Worm (Caenorhabditis elegans) whole organism, young adult: ENCODE measurements around the gene Y37H2A.11.

Source experiments
- B0035.1 ChIP-seq: sonication (generic microtip); optimal IDR thresholded peaks from 2 replicates; lab custom pipeline; 2016; ENCODE audit warnings: missing genetic modification characterization, mild to moderate bottlenecking, missing compliant biosample characterization, missing genotype, missing genetic modification reagents
- B0336.3 ChIP-seq: fragments of 200-800 bp; sonication (Bioruptor generic); IDR thresholded peaks from 2 replicates; pipeline ENCODE4 v1.3.6; 2022; ENCODE audit warnings: missing genetic modification characterization, missing compliant biosample characterization
- F22D6.2 ChIP-seq: sonication (generic microtip); optimal IDR thresholded peaks from 2 replicates; lab custom pipeline; 2016; ENCODE audit warnings: mild to moderate bottlenecking, missing genetic modification characterization, missing compliant biosample characterization
- F33H1.4 ChIP-seq: fragments of 200-800 bp; sonication (Bioruptor generic); IDR thresholded peaks from 2 replicates; pipeline ENCODE4 v1.3.6; 2022; ENCODE audit warnings: missing genetic modification reagents, missing genetic modification characterization, missing compliant biosample characterization
- F49E8.2 ChIP-seq: sonication (generic microtip); optimal IDR thresholded peaks from 3 replicates; lab custom pipeline; 2017; ENCODE audit warnings: missing genetic modification characterization, mild to moderate bottlenecking, missing compliant biosample characterization, antibody characterized with exemption, moderate library complexity; ENCODE audit not compliant: insufficient read depth
- F55B11.4 ChIP-seq: sonication (generic microtip); optimal IDR thresholded peaks from 2 replicates; lab custom pipeline; 2016; ENCODE audit warnings: missing compliant biosample characterization, missing genetic modification characterization, borderline replicate concordance; ENCODE audit not compliant: insufficient read depth
- K11D2.4 ChIP-seq: fragments of 200-800 bp; sonication (Bioruptor generic); IDR thresholded peaks from 2 replicates; pipeline ENCODE4 v1.3.6; 2022; ENCODE audit warnings: missing genetic modification reagents, missing genetic modification characterization, missing compliant biosample characterization
- Y56A3A.18 ChIP-seq: fragments of 200-800 bp; sonication (Bioruptor generic); IDR thresholded peaks from 2 replicates; pipeline ENCODE4 v1.3.6; 2022; ENCODE audit warnings: missing genetic modification reagents, missing genetic modification characterization, missing compliant biosample characterization
- Y95B8A.8 ChIP-seq: fragments of 200-800 bp; sonication (Bioruptor generic); IDR thresholded peaks from 2 replicates; pipeline ENCODE4 v1.3.6; 2022; ENCODE audit warnings: missing genetic modification reagents, missing genetic modification characterization, missing compliant biosample characterization
- akir-1 ChIP-seq: fragments of 200-800 bp; sonication (Bioruptor generic); optimal IDR thresholded peaks from 2 replicates; lab custom pipeline; 2018; ENCODE audit warnings: mild to moderate bottlenecking, missing genetic modification characterization, moderate library complexity, missing compliant biosample characterization
- aptf-2 ChIP-seq: fragments of 200-800 bp; sonication (Bioruptor generic); conservative IDR thresholded peaks from 2 replicates; pipeline ENCODE4 v1.3.6; 2022; ENCODE audit warnings: missing genetic modification reagents, missing genetic modification characterization, missing compliant biosample characterization
- aptf-3 ChIP-seq: fragments of 200-800 bp; sonication (Bioruptor generic); IDR thresholded peaks from 2 replicates; pipeline ENCODE4 v1.3.6; 2022; ENCODE audit warnings: missing genetic modification characterization, missing compliant biosample characterization
- athp-1 ChIP-seq: sonication (generic microtip); optimal IDR thresholded peaks from 2 replicates; lab custom pipeline; 2017; ENCODE audit warnings: mild to moderate bottlenecking, missing genetic modification characterization, missing compliant biosample characterization
- attf-5 ChIP-seq: fragments of 200-800 bp; sonication (Bioruptor generic); optimal IDR thresholded peaks from 2 replicates; lab custom pipeline; 2018; ENCODE audit warnings: mild to moderate bottlenecking, missing genetic modification characterization, missing compliant biosample characterization
- ceh-58 ChIP-seq: fragments of 200-800 bp; sonication (Bioruptor generic); IDR thresholded peaks from 2 replicates; pipeline ENCODE4 v1.3.6; 2022; ENCODE audit warnings: missing genetic modification characterization, missing compliant biosample characterization
- dox-1 ChIP-seq: fragments of 200-800 bp; sonication (Bioruptor generic); IDR thresholded peaks from 2 replicates; pipeline ENCODE4 v1.3.6; 2022; ENCODE audit warnings: missing genetic modification reagents, missing genetic modification characterization, missing compliant biosample characterization
- dpff-1 ChIP-seq: sonication (generic microtip); optimal IDR thresholded peaks from 2 replicates; lab custom pipeline; 2017; ENCODE audit warnings: mild to moderate bottlenecking, missing genetic modification characterization, missing compliant biosample characterization
- egl-18 ChIP-seq: fragments of 200-800 bp; sonication (Bioruptor generic); IDR thresholded peaks from 2 replicates; pipeline ENCODE4 v1.3.6; 2022; ENCODE audit warnings: missing genetic modification reagents, missing genetic modification characterization, missing compliant biosample characterization
- egl-44 ChIP-seq: fragments of 200-800 bp; sonication (Bioruptor generic); IDR thresholded peaks from 2 replicates; pipeline ENCODE4 v1.3.6; 2022; ENCODE audit warnings: missing genetic modification reagents, missing genetic modification characterization, missing compliant biosample characterization
- ekl-4 ChIP-seq: fragments of 200-800 bp; sonication (Bioruptor generic); IDR thresholded peaks from 2 replicates; pipeline ENCODE4 v1.3.6; 2022; ENCODE audit warnings: missing genetic modification reagents, missing genetic modification characterization, missing compliant biosample characterization
- gei-17 ChIP-seq: fragments of 200-800 bp; sonication (Bioruptor generic); optimal IDR thresholded peaks from 2 replicates; lab custom pipeline; 2018; ENCODE audit warnings: mild to moderate bottlenecking, missing genetic modification characterization, missing compliant biosample characterization
- hlh-12 ChIP-seq: sonication (generic microtip); optimal IDR thresholded peaks from 2 replicates; lab custom pipeline; 2016; ENCODE audit warnings: missing genetic modification characterization, missing compliant biosample characterization
- hmg-1.2 ChIP-seq: fragments of 200-800 bp; sonication (Bioruptor generic); IDR thresholded peaks from 2 replicates; pipeline ENCODE4 v1.3.6; 2022; ENCODE audit warnings: missing genetic modification reagents, missing genetic modification characterization, missing compliant biosample characterization
- lin-26 ChIP-seq: fragments of 200-800 bp; sonication (Bioruptor generic); IDR thresholded peaks from 2 replicates; pipeline ENCODE4 v1.3.6; 2022; ENCODE audit warnings: missing genetic modification reagents, missing genetic modification characterization, missing compliant biosample characterization
- madf-3 ChIP-seq: fragments of 200-800 bp; sonication (Bioruptor generic); IDR thresholded peaks from 2 replicates; pipeline ENCODE4 v1.3.6; 2022; ENCODE audit warnings: missing genetic modification reagents, missing genetic modification characterization, missing compliant biosample characterization
- madf-6 ChIP-seq: fragments of 200-800 bp; sonication (Bioruptor generic); IDR thresholded peaks from 2 replicates; pipeline ENCODE4 v1.3.6; 2022; ENCODE audit warnings: missing genetic modification reagents, missing genetic modification characterization, missing compliant biosample characterization
- mel-28 ChIP-seq: sonication (generic microtip); optimal IDR thresholded peaks from 2 replicates; lab custom pipeline; 2016; ENCODE audit warnings: borderline replicate concordance, mild to moderate bottlenecking, missing genetic modification characterization, missing compliant biosample characterization
- nhr-120 ChIP-seq: fragments of 200-800 bp; sonication (Bioruptor generic); IDR thresholded peaks from 2 replicates; pipeline ENCODE4 v1.3.6; 2022; ENCODE audit warnings: missing genetic modification characterization, missing compliant biosample characterization
- nhr-179 ChIP-seq: sonication (generic microtip); optimal IDR thresholded peaks from 2 replicates; lab custom pipeline; 2016; ENCODE audit warnings: mild to moderate bottlenecking, missing genetic modification characterization, missing compliant biosample characterization
- snpc-3.4 ChIP-seq: sonication (generic microtip); optimal IDR thresholded peaks from 2 replicates; lab custom pipeline; 2017; ENCODE audit warnings: missing genetic modification characterization, mild to moderate bottlenecking, missing compliant biosample characterization, antibody characterized with exemption, moderate library complexity, missing genotype, missing genetic modification reagents
- snpc-4 ChIP-seq, 5 experiments: fragments of 150-350 bp in 1 of 5; sonication (generic microtip) in 4 of 5; optimal IDR thresholded peaks; 2 replicates each; lab custom pipeline; 2014 to 2018; ENCODE audit warnings: missing genetic modification characterization in 5 of 5, missing biosample characterization in 3 of 5, antibody characterized with exemption in 2 of 5, mild to moderate bottlenecking in 2 of 5, missing compliant biosample characterization in 2 of 5, missing genotype in 2 of 5, moderate library complexity in 2 of 5, missing genetic modification reagents in 1 of 5
- ztf-3 ChIP-seq: fragments of 200-800 bp; sonication (Bioruptor generic); optimal IDR thresholded peaks from 2 replicates; lab custom pipeline; 2018; ENCODE audit warnings: mild to moderate bottlenecking, missing genetic modification characterization, missing compliant biosample characterization

Y37H2A.11 gene

DNA sequence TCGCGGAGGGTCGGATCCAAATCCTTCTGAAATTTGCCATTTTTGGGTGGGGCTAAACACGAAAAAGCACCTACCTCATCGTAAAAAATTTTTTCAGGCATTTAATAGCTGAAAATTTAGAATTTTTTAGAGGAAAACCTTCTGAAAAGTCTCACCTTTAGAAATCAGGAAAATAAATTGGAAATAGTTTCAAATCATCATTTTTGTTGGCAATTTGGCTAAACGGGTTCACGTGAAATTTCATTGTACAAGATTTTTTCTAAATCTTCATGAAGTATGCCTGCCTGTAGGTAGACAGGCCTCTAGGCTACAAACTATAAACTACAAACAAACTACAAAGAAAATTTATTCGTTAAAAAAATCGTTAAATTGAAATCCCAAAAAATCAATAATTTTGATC, 27.0 kb downstream of the Y37H2A.11 start, which contains the start of gene C14A6.7 (continued):
- TF ChIP-seq Y95B8A.8 (GFP tag; lab: Robert Waterston, UW) = no peak
- TF ChIP-seq nhr-179 (tag; lab: Kevin White, UChicago) = no peak
- no peak for TF ChIP-seq ztf-3 (GFP tag; lab: Kevin White, UChicago)
- no peak for TF ChIP-seq aptf-2 (GFP tag; lab: Robert Waterston, UW)

DNA sequence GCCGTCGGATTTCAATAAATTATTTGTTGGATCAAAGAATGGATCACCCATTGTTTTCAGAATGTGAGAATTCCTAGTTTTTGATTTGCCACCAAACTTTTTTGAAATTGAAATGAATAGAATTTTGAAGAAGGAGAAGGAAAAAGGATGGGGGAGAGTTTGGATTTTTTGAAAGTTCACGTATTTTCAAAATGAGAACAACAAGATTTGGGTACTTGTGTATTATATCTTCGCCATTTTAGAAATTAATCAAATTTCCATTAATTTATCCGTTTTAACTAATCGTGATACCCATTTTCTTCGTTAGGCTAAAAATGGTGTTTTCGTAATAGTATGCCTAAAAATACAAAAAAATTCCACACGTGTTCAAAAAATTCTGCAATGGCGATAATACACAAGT, 30.3 kb downstream of the Y37H2A.11 start, which contains the start of gene C14A6.8:
TSS of gene C14A6.8 (minus strand) at position 101 of the 400 bp plus-strand sequence.
- TF ChIP-seq aptf-2 (GFP tag; lab: Robert Waterston, UW) = no peak
- no peak for TF ChIP-seq B0035.1 (tag; lab: Kevin White, UChicago)
- no peak for TF ChIP-seq snpc-4 (GFP tag; optimal IDR thresholded peaks at IDR 0.05; lab: Kevin White, UChicago)
- no peak for TF ChIP-seq snpc-4 (tag; optimal IDR thresholded peaks at IDR 0.05; lab: Kevin White, UChicago)
- TF ChIP-seq hmg-1.2 (GFP tag; lab: Robert Waterston, UW) = no peak

- 0 out of 2 replicates have a peak, but pooled peaks have one; percentile 69 for TF ChIP-seq nhr-120
- 0 out of 2 replicates have a peak, but pooled peaks have one; percentile 27 for TF ChIP-seq dox-1 (GFP tag; lab: Robert Waterston, UW)
- TF ChIP-seq aptf-3 (GFP tag; lab: Robert Waterston, UW) = peak; percentile 64; the same call in 1 of the 2 replicates
- 0 out of 2 replicates have a peak, but pooled peaks have one; percentile 46 for TF ChIP-seq lin-26 (GFP tag; lab: Robert Waterston, UW)
- 0 out of 2 replicates have a peak, but pooled peaks have one; percentile 33 for TF ChIP-seq egl-44 (GFP tag; lab: Robert Waterston, UW)
Measured at ce11 chrV:18174951-18175350, 33.7 kb downstream of the Y37H2A.11 start.

DNA sequence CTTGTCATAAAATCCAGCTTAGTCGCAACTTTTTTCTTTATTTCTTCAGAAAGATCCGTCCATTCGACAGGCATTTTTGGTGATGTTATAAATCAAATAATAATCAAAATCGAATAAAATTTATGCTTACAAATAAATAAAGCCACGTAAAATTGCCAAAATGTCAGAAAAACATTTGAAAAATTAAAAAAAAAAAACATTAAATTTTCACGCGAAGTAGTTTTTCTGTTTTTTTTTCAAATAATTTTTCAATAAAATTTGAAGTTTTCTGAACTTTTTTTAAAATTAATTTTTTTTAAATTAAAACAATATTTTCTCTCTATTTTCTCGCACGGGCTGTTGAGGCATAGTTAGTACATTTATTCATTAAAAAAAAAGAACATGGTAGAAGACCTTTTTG, 37.4 kb downstream of the Y37H2A.11 start, which contains the start of gene C31G12.4:
TSS of gene C31G12.4 (minus strand) at position 101 of the 400 bp plus-strand sequence.
- no peak for TF ChIP-seq ekl-4 (GFP tag; lab: Robert Waterston, UW)
- TF ChIP-seq F49E8.2 (tag; lab: Kevin White, UChicago) = no peak
- TF ChIP-seq F55B11.4 (tag; lab: Kevin White, UChicago) = no peak
- TF ChIP-seq B0336.3 (GFP tag; lab: Robert Waterston, UW) = no peak
- TF ChIP-seq hlh-12 (tag; lab: Kevin White, UChicago) = no peak

DNA sequence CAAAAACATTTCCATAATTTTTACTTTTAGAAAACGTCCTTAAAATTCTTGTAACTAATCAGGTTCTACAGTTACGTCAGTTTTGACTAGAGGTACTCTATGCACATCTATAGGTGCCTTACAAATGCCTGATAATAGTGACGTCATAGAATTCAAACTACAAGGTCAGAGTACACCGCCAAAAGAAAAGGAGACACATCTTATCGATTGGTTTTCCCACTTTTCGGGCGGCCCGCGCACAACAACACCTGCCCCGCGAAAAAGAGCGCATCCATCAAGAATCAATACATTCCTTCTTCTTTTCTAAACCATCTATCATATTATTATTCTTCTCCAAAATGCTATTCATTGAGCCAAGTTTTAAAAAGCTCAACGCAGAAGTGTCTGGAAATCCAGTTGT, 38.4 kb downstream of the Y37H2A.11 start, which contains the start of gene C31G12.1:
TSS of gene C31G12.1 (plus strand) at position 301 of the 400 bp plus-strand sequence.
- TF ChIP-seq madf-6 (GFP tag; lab: Robert Waterston, UW) = no peak
- TF ChIP-seq ztf-3 (GFP tag; lab: Kevin White, UChicago) = no peak
- TF ChIP-seq attf-5 (GFP tag; lab: Kevin White, UChicago) = no peak
- no peak for TF ChIP-seq snpc-3.4 (tag; lab: Kevin White, UChicago)
- no peak for TF ChIP-seq Y56A3A.18
- no peak for TF ChIP-seq madf-3
- no peak for TF ChIP-seq gei-17 (GFP tag; lab: Kevin White, UChicago)
- TF ChIP-seq dpff-1 (tag; lab: Kevin White, UChicago) = no peak
- TF ChIP-seq athp-1 (tag; lab: Kevin White, UChicago) = no peak
- TF ChIP-seq F22D6.2 (tag; lab: Kevin White, UChicago) = no peak
- TF ChIP-seq K11D2.4 (GFP tag; lab: Robert Waterston, UW) = no peak
- no peak for TF ChIP-seq F33H1.4 (GFP tag; lab: Robert Waterston, UW)
- TF ChIP-seq akir-1 = no peak
- TF ChIP-seq egl-18 (GFP tag; lab: Robert Waterston, UW) = no peak
- no peak for TF ChIP-seq ceh-58 (GFP tag; lab: Robert Waterston, UW)
- no peak for TF ChIP-seq mel-28 (tag; lab: Kevin White, UChicago)
